Worm (Caenorhabditis elegans): ENCODE measurements around the gene hpo-8.

Gene hpo-8

ce11 chrV:6880623-6881022 lies 41.5 kb downstream of the hpo-8 start:
- TF ChIP-seq snpc-4 (tag; optimal IDR thresholded peaks at IDR 0.05), result peak; percentile 93
- TF ChIP-seq lin-39 (tag; optimal IDR thresholded peaks at IDR 0.05), result peak; percentile 51
- TF ChIP-seq ama-1 (optimal IDR thresholded peaks at IDR 0.05), result peak; percentile 43
- TF ChIP-seq nhr-43 (tag; optimal IDR thresholded peaks at IDR 0.05; ENCODE audit: poor library complexity, severe bottlenecking), result no peak
- no peak for TF ChIP-seq skn-1 (tag; optimal IDR thresholded peaks at IDR 0.05)
- peak; percentile 64 for TF ChIP-seq hmg-11 (tag; optimal IDR thresholded peaks at IDR 0.05)
- no peak for TF ChIP-seq tbx-2 (tag; optimal IDR thresholded peaks at IDR 0.05)
- TF ChIP-seq nhr-28 (tag; optimal IDR thresholded peaks at IDR 0.05), result no peak
- TF ChIP-seq fkh-2 (tag; optimal IDR thresholded peaks at IDR 0.05), result no peak
- TF ChIP-seq nhr-76 (tag; optimal IDR thresholded peaks at IDR 0.05), result no peak
- TF ChIP-seq nfya-1 (tag; optimal IDR thresholded peaks at IDR 0.05; ENCODE audit: insufficient read depth), result peak; percentile 64
- TF ChIP-seq elt-3 (tag; optimal IDR thresholded peaks at IDR 0.05), result no peak
- TF ChIP-seq egl-5 (tag; optimal IDR thresholded peaks at IDR 0.05), result peak; percentile 18

ce11 chrV:6881038-6881437 lies 41.9 kb downstream of the hpo-8 start, which contains the start of gene unc-70:
TSS of gene unc-70 (plus strand) at chrV:6881338.
- TF ChIP-seq fos-1 (tag; optimal IDR thresholded peaks at IDR 0.05), result no peak

ce11 chrV:6881735-6882134 lies 42.6 kb downstream of the hpo-8 start:
- TF ChIP-seq elt-2 (tag; optimal IDR thresholded peaks at IDR 0.05) (peak; percentile 68), nfya-1 (tag; optimal IDR thresholded peaks at IDR 0.05; ENCODE audit: insufficient read depth) (no peak)

ce11 chrV:6882452-6882939 lies 43.4 kb downstream of the hpo-8 start:
- TF ChIP-seq eor-1 (tag; optimal IDR thresholded peaks at IDR 0.05) (no peak), R02D3.7 (tag; optimal IDR thresholded peaks at IDR 0.05) (no peak), nhr-23 (tag; optimal IDR thresholded peaks at IDR 0.05) (no peak), egl-27 (tag; optimal IDR thresholded peaks at IDR 0.05) (no peak), fos-1 (tag; optimal IDR thresholded peaks at IDR 0.05) (no peak), fkh-10 (GFP tag; optimal IDR thresholded peaks at IDR 0.05) (no peak), mml-1 (tag; optimal IDR thresholded peaks at IDR 0.05) (no peak), mdl-1 (tag; optimal IDR thresholded peaks at IDR 0.05) (no peak)

ce11 chrV:6885070-6885469 lies 46.0 kb downstream of the hpo-8 start:
- TF ChIP-seq eor-1 (tag; optimal IDR thresholded peaks at IDR 0.05) (no peak), pha-4 (tag; optimal IDR thresholded peaks at IDR 0.05) (no peak), snpc-4 (tag; optimal IDR thresholded peaks at IDR 0.05) (no peak), nhr-77 (tag; optimal IDR thresholded peaks at IDR 0.05) (no peak), fkh-2 (tag; optimal IDR thresholded peaks at IDR 0.05) (no peak), elt-3 (tag; optimal IDR thresholded peaks at IDR 0.05) (no peak), lin-15B (tag; optimal IDR thresholded peaks at IDR 0.05) (no peak), nhr-76 (tag; optimal IDR thresholded peaks at IDR 0.05) (no peak), R02D3.7 (tag; optimal IDR thresholded peaks at IDR 0.05) (no peak), zag-1 (tag; optimal IDR thresholded peaks at IDR 0.05) (no peak), elt-1 (tag; optimal IDR thresholded peaks at IDR 0.05) (no peak), nhr-237 (tag; optimal IDR thresholded peaks at IDR 0.05) (no peak), aly-2 (tag; optimal IDR thresholded peaks at IDR 0.05) (no peak), unc-62 (GFP tag; optimal IDR thresholded peaks at IDR 0.05) (no peak), ceh-16 (tag; optimal IDR thresholded peaks at IDR 0.05) (no peak), nhr-25 (tag; optimal IDR thresholded peaks at IDR 0.05) (no peak), nhr-23 (tag; optimal IDR thresholded peaks at IDR 0.05) (no peak)

- TF ChIP-seq hmg-11 (tag; optimal IDR thresholded peaks at IDR 0.05) (peak; percentile 76), pqm-1 (tag; optimal IDR thresholded peaks at IDR 0.05) (peak; percentile 17), elt-2 (tag; optimal IDR thresholded peaks at IDR 0.05) (peak; percentile 54), jun-1 (tag; optimal IDR thresholded peaks at IDR 0.05) (peak; percentile 49), aly-2 (tag; optimal IDR thresholded peaks at IDR 0.05) (peak; percentile 86), nhr-12 (tag; optimal IDR thresholded peaks at IDR 0.05) (no peak), pha-4 (tag; optimal IDR thresholded peaks at IDR 0.05) (peak; percentile 47), ama-1 (optimal IDR thresholded peaks at IDR 0.05) (peak; percentile 10), sea-2 (GFP tag; optimal IDR thresholded peaks at IDR 0.05) (no peak), lin-39 (tag; optimal IDR thresholded peaks at IDR 0.05) (peak; percentile 45), lsy-12 (tag; optimal IDR thresholded peaks at IDR 0.05) (peak; percentile 73), nhr-43 (tag; optimal IDR thresholded peaks at IDR 0.05; ENCODE audit: poor library complexity, severe bottlenecking) (peak; percentile 77), ceh-82 (tag; optimal IDR thresholded peaks at IDR 0.05) (peak; percentile 14), elt-1 (tag; optimal IDR thresholded peaks at IDR 0.05) (no peak), lin-15B (tag; optimal IDR thresholded peaks at IDR 0.05) (peak; percentile 10), ceh-16 (tag; optimal IDR thresholded peaks at IDR 0.05) (no peak), nhr-76 (tag; optimal IDR thresholded peaks at IDR 0.05) (no peak), tbx-2 (tag; optimal IDR thresholded peaks at IDR 0.05) (peak; percentile 33)
Measured at ce11 chrV:6888828-6889227, 49.7 kb downstream of the hpo-8 start.
